Fruit fly (Drosophila melanogaster): ENCODE data around the gene Hmx.

DNA sequence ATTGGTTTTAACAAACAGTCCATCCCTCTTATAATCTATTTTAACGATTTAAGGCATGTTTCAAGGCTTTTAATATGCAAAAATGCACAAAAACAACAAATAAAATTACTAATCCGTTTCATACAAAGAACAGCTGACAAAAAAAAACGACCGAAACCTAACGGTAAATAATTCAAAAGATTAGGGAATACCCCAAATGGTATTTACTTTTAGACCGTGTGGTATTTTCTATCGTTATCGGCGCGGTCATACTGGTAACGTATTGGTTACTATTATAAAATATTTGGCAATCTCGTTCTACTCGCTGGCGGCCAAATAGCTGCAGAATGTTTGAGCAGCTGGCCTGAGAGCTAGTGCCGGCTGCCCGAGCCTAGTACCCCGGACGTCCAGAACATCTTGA, 47.1 kb downstream of the Hmx start, which contains the start of gene sll:
- TF ChIP-seq psq (optimal IDR thresholded peaks at IDR 0.05) (no peak), Dll (optimal IDR thresholded peaks at IDR 0.05) (no peak), pan (optimal IDR thresholded peaks at IDR 0.05) (no peak)
